Worm (Caenorhabditis elegans) whole organism, young adult: ENCODE results near the gene abt-1.

ENCODE experiments used
- ama-1 ChIP-seq, 3 experiments: fragments of 150-350 bp in 1 of 3; sonication (generic microtip) in 2 of 3; optimal IDR thresholded peaks; 2 replicates each; lab custom pipeline; 2014 to 2018; ENCODE audit warnings: missing biosample characterization in 2 of 3, missing genetic modification characterization in 2 of 3, missing genetic modification reagents in 2 of 3
- ccch-3 ChIP-seq: fragments of 200-800 bp; sonication (Bioruptor generic); optimal IDR thresholded peaks from 2 replicates; lab custom pipeline; 2018; ENCODE audit warnings: mild to moderate bottlenecking, missing genetic modification characterization, missing compliant biosample characterization
- egrh-3 ChIP-seq: fragments of 200-800 bp; sonication (Bioruptor generic); IDR thresholded peaks from 2 replicates; pipeline ENCODE4 v1.3.6; 2022; ENCODE audit warnings: missing genetic modification reagents, missing genetic modification characterization, missing compliant biosample characterization
- gei-17 ChIP-seq: fragments of 200-800 bp; sonication (Bioruptor generic); optimal IDR thresholded peaks from 2 replicates; lab custom pipeline; 2018; ENCODE audit warnings: mild to moderate bottlenecking, missing genetic modification characterization, missing compliant biosample characterization
- hrde-1 ChIP-seq: sonication (generic microtip); optimal IDR thresholded peaks from 2 replicates; lab custom pipeline; 2016; ENCODE audit warnings: missing genetic modification characterization, mild to moderate bottlenecking, missing compliant biosample characterization, moderate library complexity, missing genotype, missing genetic modification reagents, borderline replicate concordance
- lsy-27 ChIP-seq: sonication (generic microtip); optimal IDR thresholded peaks from 2 replicates; lab custom pipeline; 2017; ENCODE audit warnings: missing genetic modification characterization, mild to moderate bottlenecking, missing compliant biosample characterization, antibody characterized with exemption, missing genotype, borderline replicate concordance; ENCODE audit not compliant: insufficient read depth
- madf-6 ChIP-seq: fragments of 200-800 bp; sonication (Bioruptor generic); IDR thresholded peaks from 2 replicates; pipeline ENCODE4 v1.3.6; 2022; ENCODE audit warnings: missing genetic modification reagents, missing genetic modification characterization, missing compliant biosample characterization
- rpc-1 ChIP-seq, 2 experiments: fragments of 150-350 bp in 1 of 2; sonication (generic microtip) in 1 of 2; optimal IDR thresholded peaks; 2 replicates each; lab custom pipeline; 2014 to 2018; ENCODE audit warnings: missing biosample characterization in 1 of 2, missing genetic modification characterization in 1 of 2, missing genetic modification reagents in 1 of 2, missing genotype in 1 of 2
- sea-2 ChIP-seq: fragments of 200-800 bp; sonication (Bioruptor generic); IDR thresholded peaks from 2 replicates; pipeline ENCODE4 v1.3.6; 2022; ENCODE audit warnings: missing genetic modification characterization, missing compliant biosample characterization
- ztf-28 ChIP-seq: fragments of 200-800 bp; sonication (Bioruptor generic); IDR thresholded peaks from 2 replicates; pipeline ENCODE4 v1.3.6; 2022; ENCODE audit warnings: missing genetic modification reagents, missing genetic modification characterization, missing compliant biosample characterization

- TF ChIP-seq gei-17, result no peak
- TF ChIP-seq lsy-27, result no peak
- TF ChIP-seq ama-1 (optimal IDR thresholded peaks at IDR 0.05; lab: Kevin White, UChicago), result no peak
- no peak for TF ChIP-seq ama-1 (GFP tag; optimal IDR thresholded peaks at IDR 0.05; lab: Kevin White, UChicago)
- no peak for TF ChIP-seq madf-6 (GFP tag; lab: Robert Waterston, UW)
- no peak for TF ChIP-seq ztf-28 (GFP tag; lab: Robert Waterston, UW)
- TF ChIP-seq rpc-1 (optimal IDR thresholded peaks at IDR 0.05; lab: Kevin White, UChicago), result no peak
- no peak for TF ChIP-seq rpc-1 (tag; optimal IDR thresholded peaks at IDR 0.05; lab: Kevin White, UChicago)
- TF ChIP-seq hrde-1 (tag; lab: Kevin White, UChicago), result no peak
- no peak for TF ChIP-seq sea-2 (GFP tag; lab: Robert Waterston, UW)
- no peak for TF ChIP-seq ccch-3 (GFP tag; lab: Kevin White, UChicago)
- no peak for TF ChIP-seq egrh-3
These were observed 28.6 kb upstream of the abt-1 start, which contains the start of gene tkt-1 for ce11 chrIV:10243276-10243675.
